Fruit fly (Drosophila melanogaster) whole organism, pupa: ENCODE results near the gene CG13445.

ENCODE experiments used
- CG10348 ChIP-seq: fragments of 200-800 bp; sonication (Bioruptor generic); IDR thresholded peaks from 2 replicates; pipeline ENCODE4 v1.3.6; 2022; ENCODE audit warnings: missing biosample characterization, missing genetic modification characterization
- CG12605 ChIP-seq: fragments of 200-800 bp; sonication (Bioruptor generic); IDR thresholded peaks from 2 replicates; pipeline ENCODE4 v1.3.6; 2022; ENCODE audit warnings: missing biosample characterization, missing genetic modification characterization
- CG13204 ChIP-seq: fragments of 200-800 bp; sonication (Bioruptor generic); optimal IDR thresholded peaks from 2 replicates; lab custom pipeline; 2018; ENCODE audit warnings: missing biosample characterization, mild to moderate bottlenecking, missing genetic modification characterization, moderate library complexity
- CG14655 ChIP-seq: fragments of 200-800 bp; sonication (Bioruptor generic); optimal IDR thresholded peaks from 3 replicates; lab custom pipeline; 2017; ENCODE audit warnings: mild to moderate bottlenecking, missing biosample characterization, missing genetic modification reagents, missing genetic modification characterization
- CG15710 ChIP-seq: fragments of 200-800 bp; sonication (Bioruptor generic); optimal IDR thresholded peaks from 2 replicates; lab custom pipeline; 2018; ENCODE audit warnings: missing biosample characterization, mild to moderate bottlenecking, missing genetic modification characterization, moderate library complexity
- CG17806 ChIP-seq: fragments of 200-800 bp; sonication (Bioruptor generic); optimal IDR thresholded peaks from 2 replicates; lab custom pipeline; 2018; ENCODE audit warnings: missing biosample characterization, mild to moderate bottlenecking, missing genetic modification characterization, moderate library complexity
- CG32121 ChIP-seq: fragments of 200-800 bp; sonication (Bioruptor generic); IDR thresholded peaks from 2 replicates; pipeline ENCODE4 v1.3.6; 2022; ENCODE audit warnings: missing biosample characterization, missing genetic modification characterization
- CG34367 ChIP-seq: fragments of 200-800 bp; sonication (Bioruptor generic); optimal IDR thresholded peaks from 2 replicates; lab custom pipeline; 2018; ENCODE audit warnings: missing biosample characterization, mild to moderate bottlenecking, missing genetic modification characterization
- CG4496 ChIP-seq: fragments of 200-800 bp; sonication (Bioruptor generic); IDR thresholded peaks from 3 replicates; pipeline ENCODE4 v1.3.6; 2022; ENCODE audit warnings: missing biosample characterization, missing genetic modification characterization
- CG8159 ChIP-seq: fragments of 200-800 bp; sonication (Bioruptor generic); optimal IDR thresholded peaks from 3 replicates; lab custom pipeline; 2018; ENCODE audit warnings: missing biosample characterization, mild to moderate bottlenecking, missing genetic modification characterization, moderate library complexity
- CG8301 ChIP-seq: fragments of 200-800 bp; sonication (Bioruptor generic); optimal IDR thresholded peaks from 2 replicates; lab custom pipeline; 2018; ENCODE audit warnings: missing biosample characterization, mild to moderate bottlenecking, missing genetic modification characterization
- CG9948 ChIP-seq: fragments of 200-800 bp; sonication (Bioruptor generic); optimal IDR thresholded peaks from 2 replicates; lab custom pipeline; 2018; ENCODE audit warnings: missing biosample characterization, mild to moderate bottlenecking, missing genetic modification characterization, moderate library complexity
- D1 ChIP-seq: fragments of 200-800 bp; sonication (Bioruptor generic); optimal IDR thresholded peaks from 2 replicates; lab custom pipeline; 2018; ENCODE audit warnings: missing biosample characterization, mild to moderate bottlenecking, missing genetic modification characterization, moderate library complexity
- EcR ChIP-seq: fragments of 200-800 bp; sonication (Bioruptor generic); optimal IDR thresholded peaks from 3 replicates; lab custom pipeline; 2019; ENCODE audit warnings: missing biosample characterization, missing genetic modification characterization, mild to moderate bottlenecking, moderate library complexity, missing genetic modification reagents
- Ets98B ChIP-seq: fragments of 200-800 bp; sonication (Bioruptor generic); IDR thresholded peaks from 2 replicates; pipeline ENCODE4 v1.3.6; 2022; ENCODE audit warnings: missing biosample characterization, missing genetic modification characterization
- Pif1A ChIP-seq: fragments of 200-800 bp; sonication (Bioruptor generic); optimal IDR thresholded peaks from 3 replicates; lab custom pipeline; 2016; ENCODE audit warnings: missing biosample characterization, missing genetic modification characterization
- Pif1B ChIP-seq: fragments of 200-800 bp; sonication (Bioruptor generic); optimal IDR thresholded peaks from 3 replicates; lab custom pipeline; 2016; ENCODE audit warnings: missing biosample characterization, missing genetic modification characterization
- Snoo ChIP-seq: fragments of 200-800 bp; sonication (Bioruptor generic); optimal IDR thresholded peaks from 3 replicates; lab custom pipeline; 2017; ENCODE audit warnings: missing biosample characterization, mild to moderate bottlenecking, missing genetic modification characterization, inconsistent platforms
- fd96Ca ChIP-seq: fragments of 200-800 bp; sonication (Bioruptor generic); IDR thresholded peaks from 3 replicates; pipeline ENCODE4 v1.3.6; 2022; ENCODE audit warnings: missing biosample characterization, missing genetic modification characterization
- gl ChIP-seq: fragments of 200-800 bp; sonication (Bioruptor generic); optimal IDR thresholded peaks from 2 replicates; lab custom pipeline; 2018; ENCODE audit warnings: missing biosample characterization, mild to moderate bottlenecking, missing genetic modification characterization
- rn ChIP-seq: fragments of 200-800 bp; sonication (Bioruptor generic); IDR thresholded peaks from 2 replicates; pipeline ENCODE4 v1.3.6; 2022; ENCODE audit warnings: missing biosample characterization, missing genetic modification characterization

Gene CG13445

DNA sequence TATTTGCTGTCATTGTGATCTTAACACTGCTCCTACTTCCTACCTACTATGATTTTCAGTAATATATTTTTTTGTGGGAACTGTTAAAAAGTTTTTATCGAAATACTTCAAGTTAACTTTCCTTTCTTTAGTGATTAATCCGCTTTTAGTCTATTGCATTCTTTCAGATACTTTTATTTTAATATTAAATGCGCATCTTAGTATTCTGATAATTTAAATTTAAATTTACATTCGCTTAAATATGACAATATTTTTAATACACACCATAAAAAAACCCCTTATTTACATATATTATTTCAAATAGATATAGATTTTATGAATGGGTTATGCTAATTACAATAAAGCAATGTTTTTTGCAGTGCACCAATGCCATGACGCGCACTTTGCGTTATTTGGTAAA lies 35.3 kb downstream of the CG13445 start:
- TF ChIP-seq Snoo (tag; lab: Kevin White, UChicago): no peak
- TF ChIP-seq CG17806 (tag; lab: Kevin White, UChicago): no peak
- TF ChIP-seq CG8159: peak; percentile 32
- TF ChIP-seq, all 21 proteins: peak for 1

DNA sequence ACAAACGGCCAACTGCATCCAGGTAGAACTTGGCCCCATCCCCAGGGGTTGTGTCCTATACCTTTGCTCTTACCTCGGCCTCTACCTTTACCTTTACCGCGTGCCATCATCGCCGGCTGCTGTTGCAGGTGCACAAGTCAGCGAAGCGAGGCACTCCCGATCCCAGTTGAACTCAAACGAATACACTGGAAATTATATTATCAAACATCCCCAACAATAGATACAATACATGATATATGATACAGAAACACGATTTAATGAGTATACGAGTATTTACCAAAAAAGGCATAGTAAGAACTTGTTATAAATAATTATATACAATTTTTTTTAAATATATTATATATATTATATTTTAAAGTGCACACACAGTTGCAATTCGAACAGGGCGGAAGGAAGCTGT lies 37.9 kb downstream of the CG13445 start:
- no peak for TF ChIP-seq Ets98B (GFP tag; lab: Robert Waterston, UW)
- TF ChIP-seq CG17806 (tag; lab: Kevin White, UChicago): no peak
- no peak for TF ChIP-seq EcR (GFP tag; lab: Kevin White, UChicago)
- no peak for TF ChIP-seq gl
- no peak for TF ChIP-seq D1 (tag; lab: Kevin White, UChicago)
- TF ChIP-seq rn (GFP tag; lab: Robert Waterston, UW): no peak
- peak; percentile 35 for TF ChIP-seq CG8159
- no peak for TF ChIP-seq Pif1A
- peak; percentile 28 for TF ChIP-seq CG9948 (tag; lab: Kevin White, UChicago)
- TF ChIP-seq CG15710 (tag; lab: Kevin White, UChicago): no peak
- TF ChIP-seq CG8301 (tag; lab: Kevin White, UChicago): no peak
- no peak for TF ChIP-seq CG12605 (GFP tag; lab: Robert Waterston, UW)
- TF ChIP-seq CG4496 (GFP tag; lab: Robert Waterston, UW): no peak
- no peak for TF ChIP-seq CG32121 (GFP tag; lab: Robert Waterston, UW)
- TF ChIP-seq CG34367 (tag; lab: Kevin White, UChicago): no peak
- no peak for TF ChIP-seq Snoo (tag; lab: Kevin White, UChicago)
- no peak for TF ChIP-seq CG13204 (GFP tag; lab: Kevin White, UChicago)
- TF ChIP-seq, all 21 proteins: peak for 2

DNA sequence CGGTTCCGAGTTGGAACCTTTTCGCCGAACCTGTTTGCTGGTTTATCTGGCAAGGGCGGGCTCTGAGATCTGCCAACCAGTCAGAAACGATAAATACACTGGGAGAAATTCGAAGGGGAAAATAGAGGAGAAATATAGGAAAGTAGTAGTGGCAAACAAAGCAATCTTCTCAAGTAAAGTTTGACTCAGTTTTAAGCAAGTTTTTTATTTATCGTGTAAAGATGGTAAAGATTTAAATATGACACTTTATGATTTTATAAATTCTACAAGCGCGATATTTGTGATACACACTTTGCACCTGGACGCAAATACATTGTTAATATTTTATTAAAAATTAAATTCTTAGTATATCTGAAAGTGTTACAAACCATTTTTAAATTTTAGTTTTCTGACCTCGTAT lies 38.4 kb downstream of the CG13445 start:
- TF ChIP-seq CG10348 (no peak), Snoo (tag; lab: Kevin White, UChicago) (no peak), CG34367 (tag; lab: Kevin White, UChicago) (no peak), Pif1A (peak; percentile 8), CG14655 (GFP tag; lab: Kevin White, UChicago) (peak; percentile 18), rn (GFP tag; lab: Robert Waterston, UW) (no peak), CG13204 (GFP tag; lab: Kevin White, UChicago) (no peak), Ets98B (GFP tag; lab: Robert Waterston, UW) (no peak), CG4496 (GFP tag; lab: Robert Waterston, UW) (no peak), D1 (tag; lab: Kevin White, UChicago) (no peak), CG12605 (GFP tag; lab: Robert Waterston, UW) (no peak), Pif1B (GFP tag; lab: Kevin White, UChicago) (no peak), CG32121 (GFP tag; lab: Robert Waterston, UW) (no peak), gl (no peak), CG15710 (tag; lab: Kevin White, UChicago) (no peak), EcR (GFP tag; lab: Kevin White, UChicago) (no peak), CG8159 (peak; percentile 41), CG8301 (tag; lab: Kevin White, UChicago) (no peak), fd96Ca (no peak)

DNA sequence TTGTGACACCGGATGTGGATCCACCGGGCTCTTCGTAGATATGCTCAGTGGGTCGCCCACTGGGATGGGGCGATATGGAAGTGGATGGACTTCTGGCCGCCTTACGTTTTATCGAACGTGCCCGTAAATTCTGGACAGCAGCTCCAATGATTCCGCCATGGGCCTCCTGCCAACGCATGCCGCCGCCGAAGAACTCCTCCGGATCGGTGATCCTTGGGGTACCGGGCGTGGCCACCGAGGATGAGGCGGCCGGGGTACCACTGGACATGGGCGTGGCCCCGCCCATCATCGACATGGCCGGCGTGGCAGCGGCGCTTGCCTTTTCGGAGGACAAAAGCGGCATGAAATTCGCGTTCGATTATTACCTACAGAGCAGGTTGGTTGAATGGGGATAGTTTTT lies 46.8 kb downstream of the CG13445 start:
- TF ChIP-seq CG4496 (GFP tag; lab: Robert Waterston, UW) (no peak), CG9948 (tag; lab: Kevin White, UChicago) (no peak), rn (GFP tag; lab: Robert Waterston, UW) (no peak), CG8301 (tag; lab: Kevin White, UChicago) (no peak), CG32121 (GFP tag; lab: Robert Waterston, UW) (no peak), D1 (tag; lab: Kevin White, UChicago) (no peak), CG15710 (tag; lab: Kevin White, UChicago) (no peak), Pif1A (no peak), CG13204 (GFP tag; lab: Kevin White, UChicago) (no peak), EcR (GFP tag; lab: Kevin White, UChicago) (no peak)
- TF ChIP-seq, all 21 proteins: peak for 0
